Worm (Caenorhabditis elegans): Measurements from ENCODE around the gene pho-8.

pho-8 gene

DNA sequence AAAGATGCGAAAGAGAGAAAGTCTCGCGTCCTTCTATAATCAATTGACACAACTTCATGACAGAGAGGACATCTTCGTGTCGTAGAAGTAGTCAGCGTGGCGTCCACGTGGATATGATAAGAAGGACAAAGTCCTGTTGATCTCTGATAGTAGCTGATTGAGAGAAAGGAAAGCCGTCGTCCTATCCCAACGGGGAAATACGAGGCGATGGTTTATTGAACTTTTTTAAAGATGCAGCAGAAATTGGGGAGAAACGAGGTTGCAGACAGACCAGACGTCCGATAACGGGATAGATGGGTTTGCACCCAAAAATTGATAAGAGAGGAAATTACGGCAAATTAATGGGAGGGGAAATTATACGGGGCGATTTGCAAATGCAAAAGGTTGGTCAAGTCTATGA lies 30.9 kb upstream of the pho-8 start (continued):
- TF ChIP-seq lir-1 (GFP tag; conservative IDR thresholded peaks at IDR 0.05) (no peak), xnd-1 (tag; optimal IDR thresholded peaks at IDR 0.05) (no peak), ceh-91 (GFP tag; IDR thresholded peaks at IDR 0.05) (no peak), sdz-38 (tag; optimal IDR thresholded peaks at IDR 0.05) (no peak), nhr-120 (GFP tag; IDR thresholded peaks at IDR 0.05) (no peak), lsl-1 (GFP tag; optimal IDR thresholded peaks at IDR 0.05) (no peak), F23B12.7 (tag; optimal IDR thresholded peaks at IDR 0.05; ENCODE audit: insufficient read depth) (no peak), nfya-2 (GFP tag; IDR thresholded peaks at IDR 0.05) (no peak)

DNA sequence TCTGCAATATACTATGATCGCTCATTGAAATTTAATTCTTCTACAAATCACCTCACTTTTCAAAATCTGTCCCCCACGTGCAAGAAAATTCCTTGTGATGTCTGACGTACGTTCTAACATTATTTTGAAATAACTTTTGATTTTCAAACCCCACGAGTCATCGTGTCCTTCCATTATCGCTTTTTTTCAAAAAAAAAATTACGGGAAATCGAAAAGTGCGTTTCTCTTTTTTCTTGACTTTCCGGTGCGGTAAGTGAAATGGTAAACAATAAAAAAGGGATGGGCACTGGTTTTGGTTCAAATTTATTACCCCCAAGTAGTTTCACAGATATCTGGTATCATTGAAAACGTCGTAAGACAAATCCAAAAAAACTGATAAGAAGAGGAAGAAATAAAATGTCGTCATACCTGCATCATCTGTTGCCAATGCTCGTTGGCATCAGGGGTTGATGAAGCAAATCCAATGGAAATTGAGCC lies 29.9 kb upstream of the pho-8 start:
- TF ChIP-seq egrh-3 (GFP tag; IDR thresholded peaks at IDR 0.05) (no peak), chd-7 (tag; optimal IDR thresholded peaks at IDR 0.05) (no peak), nhr-27 (tag; optimal IDR thresholded peaks at IDR 0.05) (no peak), bed-2 (GFP tag; IDR thresholded peaks at IDR 0.05) (no peak), die-1 (tag; optimal IDR thresholded peaks at IDR 0.05) (peak; percentile 24), ztf-26 (tag; optimal IDR thresholded peaks at IDR 0.05) (peak; percentile 60), fkh-3 (tag; optimal IDR thresholded peaks at IDR 0.05) (no peak), ama-1 (optimal IDR thresholded peaks at IDR 0.05) (no peak), ama-1 (GFP tag; optimal IDR thresholded peaks at IDR 0.05) (no peak), lin-40 (tag; optimal IDR thresholded peaks at IDR 0.05) (peak; percentile 49), pha-4 (tag; optimal IDR thresholded peaks at IDR 0.05) (no peak), egl-18 (GFP tag; IDR thresholded peaks at IDR 0.05) (no peak), nhr-80 (tag; optimal IDR thresholded peaks at IDR 0.05) (peak; percentile 3), somi-1 (GFP tag; optimal IDR thresholded peaks at IDR 0.05) (peak; percentile 88), lir-1 (GFP tag; conservative IDR thresholded peaks at IDR 0.05) (no peak)

DNA sequence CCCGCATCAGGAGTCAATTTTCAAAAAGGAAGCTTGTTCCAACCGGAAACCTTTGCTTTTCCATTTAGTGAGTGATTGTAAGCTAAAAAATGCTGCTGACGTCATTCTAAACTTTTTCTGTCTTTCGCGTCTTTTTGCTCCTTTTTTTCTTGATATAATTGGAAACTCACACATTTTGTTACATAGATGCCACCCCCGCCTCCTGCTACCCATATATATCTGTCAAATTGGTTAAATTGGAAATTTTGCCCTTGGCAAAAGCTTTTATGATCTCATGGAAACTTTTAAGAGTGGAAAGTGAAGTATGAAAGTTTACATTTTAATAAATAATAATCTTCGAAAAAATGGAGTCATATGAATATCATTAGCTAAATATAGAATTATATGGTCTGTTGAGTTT lies 23.5 kb upstream of the pho-8 start:
- TF ChIP-seq snpc-3.4 (tag; optimal IDR thresholded peaks at IDR 0.05) (no peak), hmg-1.2 (GFP tag; IDR thresholded peaks at IDR 0.05) (no peak), F39B2.1 (GFP tag; IDR thresholded peaks at IDR 0.05) (no peak), T07F8.4 (tag; optimal IDR thresholded peaks at IDR 0.05) (no peak), lin-26 (GFP tag; IDR thresholded peaks at IDR 0.05) (no peak), tlf-1 (GFP tag; optimal IDR thresholded peaks at IDR 0.05) (no peak), ceh-100 (GFP tag; IDR thresholded peaks at IDR 0.05) (no peak), F22D6.2 (tag; optimal IDR thresholded peaks at IDR 0.05) (no peak), nhr-80 (tag; optimal IDR thresholded peaks at IDR 0.05) (no peak)

DNA sequence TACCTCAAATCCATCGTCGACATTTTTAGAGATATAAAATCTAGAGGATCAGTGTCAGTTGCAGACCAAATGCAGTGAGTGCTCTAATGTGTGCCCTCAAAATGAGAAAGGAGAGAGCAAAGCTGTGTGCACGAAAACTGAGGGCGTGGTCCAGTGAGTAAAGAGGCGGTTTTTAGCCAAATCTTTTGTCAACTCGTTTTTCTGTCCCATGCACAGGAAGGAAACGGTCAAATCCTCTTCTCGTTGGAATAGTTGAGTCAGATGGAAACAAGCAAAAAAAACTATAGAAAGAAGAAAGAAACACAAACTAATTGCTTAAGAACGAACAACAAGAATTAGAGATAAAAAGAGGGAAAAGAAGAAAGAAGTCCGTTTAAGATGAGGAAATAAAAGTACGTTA lies 21.5 kb upstream of the pho-8 start, which contains the start of gene D2023.3:
Gene D2023.3, minus strand, starts transcription at position 101 of the 400 bp plus-strand sequence.
- no peak for TF ChIP-seq ceh-79 (tag; optimal IDR thresholded peaks at IDR 0.05)
- TF ChIP-seq xnd-1 (tag; optimal IDR thresholded peaks at IDR 0.05), result no peak
- no peak for TF ChIP-seq ceh-40 (GFP tag; IDR thresholded peaks at IDR 0.05)
- no peak for TF ChIP-seq madf-8 (GFP tag; conservative IDR thresholded peaks at IDR 0.05)
- no peak for TF ChIP-seq unc-62 (GFP tag; optimal IDR thresholded peaks at IDR 0.05)
- TF ChIP-seq Y53G8AR.9 (GFP tag; conservative IDR thresholded peaks at IDR 0.05), result no peak
- TF ChIP-seq fkh-3 (tag; optimal IDR thresholded peaks at IDR 0.05), result no peak
- no peak for TF ChIP-seq snpc-1.3 (tag; optimal IDR thresholded peaks at IDR 0.05; ENCODE audit: insufficient read depth)
- no peak for TF ChIP-seq B0019.2 (GFP tag; conservative IDR thresholded peaks at IDR 0.05)
- no peak for TF ChIP-seq Y67H2A.10 (GFP tag; conservative IDR thresholded peaks at IDR 0.05)
- TF ChIP-seq snpc-4 (GFP tag; optimal IDR thresholded peaks at IDR 0.05), result no peak
- TF ChIP-seq snpc-4 (tag; optimal IDR thresholded peaks at IDR 0.05), result no peak
- no peak for TF ChIP-seq hmg-1.2 (GFP tag; IDR thresholded peaks at IDR 0.05)
- TF ChIP-seq repo-1 (tag; optimal IDR thresholded peaks at IDR 0.05), result no peak
- TF ChIP-seq madf-6 (GFP tag; IDR thresholded peaks at IDR 0.05), result no peak
